Fruit fly (Drosophila melanogaster) whole organism, embryonic: ENCODE data around the gene CG14036.

Source experiments
- Bteb2 ChIP-seq: fragments of 200-800 bp; sonication (Bioruptor generic); optimal IDR thresholded peaks from 2 replicates; lab custom pipeline; 2016; ENCODE audit warnings: missing biosample characterization, missing genetic modification characterization
- CG12299 ChIP-seq: fragments of 200-800 bp; sonication (Bioruptor generic); optimal IDR thresholded peaks from 2 replicates; lab custom pipeline; 2018; ENCODE audit warnings: missing biosample characterization, mild to moderate bottlenecking, missing genetic modification characterization
- CG12744 ChIP-seq: fragments of 200-800 bp; sonication (Bioruptor generic); optimal IDR thresholded peaks from 2 replicates; lab custom pipeline; 2016; ENCODE audit warnings: missing biosample characterization, missing genetic modification characterization
- CG14710 ChIP-seq: fragments of 200-800 bp; sonication (Bioruptor generic); optimal IDR thresholded peaks from 3 replicates; lab custom pipeline; 2019; ENCODE audit warnings: missing biosample characterization, mild to moderate bottlenecking, missing genetic modification characterization, moderate library complexity
- CG15269 ChIP-seq: fragments of 200-800 bp; sonication (Bioruptor generic); optimal IDR thresholded peaks from 2 replicates; lab custom pipeline; 2018; ENCODE audit warnings: missing biosample characterization, mild to moderate bottlenecking, missing genetic modification characterization, moderate library complexity
- CG1603 ChIP-seq: fragments of 200-800 bp; sonication (Bioruptor generic); optimal IDR thresholded peaks from 2 replicates; lab custom pipeline; 2019; ENCODE audit warnings: missing biosample characterization, mild to moderate bottlenecking, missing genetic modification characterization, moderate library complexity
- CG16815 ChIP-seq: fragments of 200-800 bp; sonication (Bioruptor generic); optimal IDR thresholded peaks from 3 replicates; lab custom pipeline; 2017; ENCODE audit warnings: missing biosample characterization, mild to moderate bottlenecking, missing genetic modification characterization
- CG17328 ChIP-seq: fragments of 200-800 bp; sonication (Bioruptor generic); IDR thresholded peaks from 2 replicates; pipeline ENCODE4 v1.3.6; 2022; ENCODE audit warnings: missing biosample characterization, missing genetic modification characterization
- CG17385 ChIP-seq: fragments of 200-800 bp; sonication (Bioruptor generic); optimal IDR thresholded peaks from 3 replicates; lab custom pipeline; 2018; ENCODE audit warnings: missing biosample characterization, mild to moderate bottlenecking, missing genetic modification characterization
- CG17829 ChIP-seq: fragments of 200-800 bp; optimal IDR thresholded peaks from 2 replicates; lab custom pipeline; 2019; ENCODE audit warnings: missing biosample characterization, mild to moderate bottlenecking, missing genetic modification characterization, moderate library complexity
- CG18262 ChIP-seq: fragments of 200-800 bp; optimal IDR thresholded peaks from 3 replicates; lab custom pipeline; 2019; ENCODE audit warnings: missing biosample characterization, mild to moderate bottlenecking, missing genetic modification characterization, moderate library complexity
- CG18599 ChIP-seq: fragments of 200-800 bp; sonication (Bioruptor generic); optimal IDR thresholded peaks from 3 replicates; lab custom pipeline; 2017; ENCODE audit warnings: missing biosample characterization, missing genetic modification characterization, mild to moderate bottlenecking, moderate library complexity, missing genetic modification reagents
- CG30403 ChIP-seq: fragments of 200-800 bp; sonication (Bioruptor generic); optimal IDR thresholded peaks from 3 replicates; lab custom pipeline; 2016; ENCODE audit warnings: missing biosample characterization, missing genetic modification characterization
- CG3065 ChIP-seq: fragments of 200-800 bp; sonication (Bioruptor generic); optimal IDR thresholded peaks from 2 replicates; lab custom pipeline; 2016; ENCODE audit warnings: missing biosample characterization, missing genetic modification characterization
- CG31441 ChIP-seq: fragments of 200-800 bp; sonication (Bioruptor generic); IDR thresholded peaks from 2 replicates; pipeline ENCODE4 v1.3.6; 2022; ENCODE audit warnings: missing biosample characterization, missing genetic modification characterization
- CG33557 ChIP-seq: fragments of 200-800 bp; sonication (Bioruptor generic); optimal IDR thresholded peaks from 2 replicates; lab custom pipeline; 2019; ENCODE audit warnings: missing biosample characterization, mild to moderate bottlenecking, missing genetic modification characterization, moderate library complexity
- CG6689 ChIP-seq: fragments of 200-800 bp; sonication (Bioruptor generic); IDR thresholded peaks from 2 replicates; pipeline ENCODE4 v1.3.6; 2022; ENCODE audit warnings: missing biosample characterization, missing genetic modification characterization
- CG7556 ChIP-seq: fragments of 200-800 bp; sonication (Bioruptor generic); optimal IDR thresholded peaks from 2 replicates; lab custom pipeline; 2017; ENCODE audit warnings: missing biosample characterization, mild to moderate bottlenecking, missing genetic modification characterization
- CG7745 ChIP-seq: fragments of 200-800 bp; sonication (Bioruptor generic); optimal IDR thresholded peaks from 2 replicates; lab custom pipeline; 2018; ENCODE audit warnings: missing biosample characterization, mild to moderate bottlenecking, missing genetic modification characterization, moderate library complexity
- CG7786 ChIP-seq: fragments of 200-800 bp; sonication (Bioruptor generic); optimal IDR thresholded peaks from 2 replicates; lab custom pipeline; 2016; ENCODE audit warnings: missing biosample characterization, missing genetic modification characterization
- CG9727 ChIP-seq: fragments of 200-800 bp; sonication (Bioruptor generic); optimal IDR thresholded peaks from 3 replicates; lab custom pipeline; 2017; ENCODE audit warnings: missing biosample characterization, mild to moderate bottlenecking, missing genetic modification characterization
- D19A ChIP-seq: fragments of 200-800 bp; optimal IDR thresholded peaks from 3 replicates; lab custom pipeline; 2019; ENCODE audit warnings: missing biosample characterization, mild to moderate bottlenecking, missing genetic modification characterization, moderate library complexity
- Dek ChIP-seq: fragments of 200-800 bp; sonication (Bioruptor generic); optimal IDR thresholded peaks from 3 replicates; lab custom pipeline; 2019; ENCODE audit warnings: missing biosample characterization, mild to moderate bottlenecking, missing genetic modification characterization, moderate library complexity
- Ets65A ChIP-seq: fragments of 200-800 bp; sonication (Bioruptor generic); peaks from one replicate; lab custom pipeline; 2016; ENCODE audit warnings: missing biosample characterization, missing genetic modification characterization
- Fer1 ChIP-seq: fragments of 200-800 bp; sonication (Bioruptor generic); optimal IDR thresholded peaks from 2 replicates; lab custom pipeline; 2017; ENCODE audit warnings: missing biosample characterization, mild to moderate bottlenecking, missing genetic modification characterization
- HLH54F ChIP-seq: fragments of 200-800 bp; sonication (Bioruptor generic); optimal IDR thresholded peaks from 3 replicates; lab custom pipeline; 2016; ENCODE audit warnings: missing biosample characterization, missing genetic modification characterization
- HmgZ ChIP-seq: fragments of 200-800 bp; sonication (Bioruptor generic); optimal IDR thresholded peaks from 2 replicates; lab custom pipeline; 2018; ENCODE audit warnings: missing biosample characterization, mild to moderate bottlenecking, missing genetic modification characterization
- Mad ChIP-seq: fragments of 200-800 bp; sonication (Bioruptor generic); optimal IDR thresholded peaks from 2 replicates; lab custom pipeline; 2016; ENCODE audit warnings: missing biosample characterization, missing genetic modification characterization
- Myb ChIP-seq: fragments of 200-800 bp; sonication (Bioruptor generic); optimal IDR thresholded peaks from 2 replicates; lab custom pipeline; 2016; ENCODE audit warnings: missing biosample characterization, missing genetic modification characterization
- Nf-YB ChIP-seq: fragments of 200-800 bp; sonication (Bioruptor generic); optimal IDR thresholded peaks from 3 replicates; lab custom pipeline; 2019; ENCODE audit warnings: missing biosample characterization, mild to moderate bottlenecking, missing genetic modification characterization, moderate library complexity
- Oli ChIP-seq: fragments of 200-800 bp; sonication (Bioruptor generic); optimal IDR thresholded peaks from 2 replicates; lab custom pipeline; 2018; ENCODE audit warnings: missing biosample characterization, mild to moderate bottlenecking, missing genetic modification characterization, moderate library complexity
- Pdp1 ChIP-seq, 2 experiments: fragments of 200-800 bp; sonication (Bioruptor generic); optimal IDR thresholded peaks; 3 replicates each; lab custom pipeline; 2016; ENCODE audit warnings: missing biosample characterization in 2 of 2, missing genetic modification characterization in 2 of 2, mild to moderate bottlenecking in 1 of 2, moderate library complexity in 1 of 2
- Ssrp ChIP-seq: fragments of 200-800 bp; sonication (Bioruptor generic); optimal IDR thresholded peaks from 2 replicates; lab custom pipeline; 2018; ENCODE audit warnings: missing biosample characterization, mild to moderate bottlenecking, missing genetic modification characterization, moderate library complexity
- Tbp ChIP-seq: fragments of >200 bp; optimal IDR thresholded peaks from 2 replicates; lab custom pipeline; 2018; ENCODE audit warnings: missing biosample characterization, missing genetic modification characterization
- ab ChIP-seq: fragments of 200-800 bp; sonication (Bioruptor generic); optimal IDR thresholded peaks from 2 replicates; lab custom pipeline; 2016; ENCODE audit warnings: missing biosample characterization, missing genetic modification characterization
- bigmax ChIP-seq: fragments of 200-800 bp; sonication (Bioruptor generic); optimal IDR thresholded peaks from 2 replicates; lab custom pipeline; 2018; ENCODE audit warnings: missing biosample characterization, mild to moderate bottlenecking, missing genetic modification characterization
- bsh ChIP-seq, 2 experiments: fragments of 200-800 bp; sonication (Bioruptor generic); optimal IDR thresholded peaks; 2 replicates each; lab custom pipeline; 2017 to 2018; ENCODE audit warnings: mild to moderate bottlenecking in 2 of 2, missing biosample characterization in 2 of 2, missing genetic modification characterization in 2 of 2, moderate library complexity in 1 of 2
- eyg ChIP-seq: fragments of 200-800 bp; sonication (Bioruptor generic); optimal IDR thresholded peaks from 3 replicates; lab custom pipeline; 2016; ENCODE audit warnings: missing biosample characterization, missing genetic modification characterization
- grau ChIP-seq: fragments of 200-800 bp; optimal IDR thresholded peaks from 3 replicates; lab custom pipeline; 2019; ENCODE audit warnings: missing biosample characterization, mild to moderate bottlenecking, missing genetic modification characterization, moderate library complexity
- gsb ChIP-seq: fragments of 200-800 bp; sonication (Bioruptor generic); IDR thresholded peaks from 2 replicates; pipeline ENCODE4 v1.3.6; 2022; ENCODE audit warnings: missing biosample characterization, missing genetic modification characterization
- nmo ChIP-seq: fragments of 200-800 bp; sonication (Bioruptor generic); optimal IDR thresholded peaks from 2 replicates; lab custom pipeline; 2018; ENCODE audit warnings: missing biosample characterization, mild to moderate bottlenecking, missing genetic modification characterization, moderate library complexity
- phol ChIP-seq: fragments of 200-800 bp; sonication (Bioruptor generic); optimal IDR thresholded peaks from 3 replicates; lab custom pipeline; 2018; ENCODE audit warnings: missing biosample characterization, mild to moderate bottlenecking, missing genetic modification characterization, moderate library complexity
- prd ChIP-seq, 3 experiments: fragments of >200 bp in 2 of 3; fragments of 200-800 bp in 1 of 3; sonication (Bioruptor generic) in 1 of 3; optimal IDR thresholded peaks in 2 of 3; IDR thresholded peaks in 1 of 3; 2 replicates in 2 of 3; 3 replicates in 1 of 3; pipeline versions ENCODE4 v1.3.6 to Lab custom; 2017 to 2022; ENCODE audit warnings: missing biosample characterization in 1 of 3, missing genetic modification characterization in 1 of 3
- sens ChIP-seq: fragments of 200-800 bp; sonication (Bioruptor generic); peaks from one replicate; lab custom pipeline; 2016; ENCODE audit warnings: missing biosample characterization, missing genetic modification characterization
- tio ChIP-seq: fragments of 200-800 bp; sonication (Bioruptor generic); optimal IDR thresholded peaks from 2 replicates; lab custom pipeline; 2017; ENCODE audit warnings: missing biosample characterization, missing genetic modification characterization, inconsistent platforms
- trem ChIP-seq: fragments of 200-800 bp; optimal IDR thresholded peaks from 3 replicates; lab custom pipeline; 2019; ENCODE audit warnings: missing biosample characterization, mild to moderate bottlenecking, missing genetic modification characterization, moderate library complexity
- tup ChIP-seq: fragments of 200-800 bp; sonication (Bioruptor generic); optimal IDR thresholded peaks from 2 replicates; lab custom pipeline; 2016; ENCODE audit warnings: missing biosample characterization, mild to moderate bottlenecking, missing genetic modification characterization, moderate library complexity
- twi ChIP-seq: fragments of 200-800 bp; optimal IDR thresholded peaks from 2 replicates; lab custom pipeline; 2019; ENCODE audit warnings: missing biosample characterization, mild to moderate bottlenecking, missing genetic modification characterization, moderate library complexity
- zen ChIP-seq: fragments of 200-800 bp; sonication (Bioruptor generic); optimal IDR thresholded peaks from 3 replicates; lab custom pipeline; 2018; ENCODE audit warnings: missing biosample characterization, mild to moderate bottlenecking, missing genetic modification characterization, moderate library complexity
- zf30C ChIP-seq: fragments of 200-800 bp; sonication (Bioruptor generic); optimal IDR thresholded peaks from 3 replicates; lab custom pipeline; 2018; ENCODE audit warnings: missing biosample characterization, mild to moderate bottlenecking, missing genetic modification characterization

CG14036 gene

DNA sequence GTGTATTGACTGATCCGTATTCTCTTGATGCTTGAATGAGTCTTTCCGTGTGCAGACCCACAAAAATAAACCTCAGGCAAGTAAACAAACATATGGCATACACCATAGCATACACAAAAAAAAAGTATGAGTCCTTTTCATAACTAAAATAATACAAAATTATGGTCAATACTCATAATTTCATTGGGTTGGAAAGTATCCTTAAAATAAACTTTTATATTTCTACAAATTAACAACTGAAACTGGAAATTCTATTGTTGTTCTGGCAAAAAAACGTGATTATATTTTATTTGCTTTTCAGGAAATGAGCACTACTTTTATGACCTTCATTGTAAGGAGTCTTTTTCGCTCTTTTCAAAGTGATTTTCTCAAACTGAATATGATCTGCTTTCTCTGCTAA is 12.7 kb downstream of the CG14036 start (continued):
- TF ChIP-seq CG3065 (GFP tag; lab: Kevin White, UChicago) (no peak), HLH54F (GFP tag; lab: Kevin White, UChicago) (no peak), Ssrp (tag; lab: Kevin White, UChicago) (peak; percentile 46), trem (tag; lab: Kevin White, UChicago) (peak; percentile 22), zf30C (GFP tag; lab: Kevin White, UChicago) (peak; percentile 43), CG17328 (peak; percentile 30; the same call in 1 of the 2 replicates), Ets65A (GFP tag; lab: Kevin White, UChicago) (no peak), tup (GFP tag; lab: Kevin White, UChicago) (no peak), CG16815 (GFP tag; lab: Kevin White, UChicago) (peak; percentile 5), Oli (tag; lab: Kevin White, UChicago) (peak; percentile 36), tio (GFP tag; lab: Kevin White, UChicago) (no peak), Pdp1 (GFP tag; optimal IDR thresholded peaks at IDR 0.05; lab: Kevin White, UChicago) (peak in 1 of 2 experiments; percentile 6), CG7786 (GFP tag; lab: Kevin White, UChicago) (no peak), CG30403 (GFP tag; lab: Kevin White, UChicago) (peak; percentile 4), sens (peak; percentile 88), Fer1 (GFP tag; lab: Kevin White, UChicago) (peak; percentile 0), prd (optimal IDR thresholded peaks at IDR 0.05; lab: Kevin White, UChicago) (no peak), prd (GFP tag; IDR thresholded peaks at IDR 0.05; lab: Robert Waterston, UW) (peak; percentile 47; the same call in 2 of the 3 replicates), CG12744 (no peak), CG17385 (GFP tag; lab: Kevin White, UChicago) (peak; percentile 27), CG14710 (tag; lab: Kevin White, UChicago) (peak; percentile 53), zen (tag; lab: Kevin White, UChicago) (peak; percentile 46), grau (tag; lab: Kevin White, UChicago) (peak; percentile 42), bsh (GFP tag; optimal IDR thresholded peaks at IDR 0.05; lab: Kevin White, UChicago) (peak in 1 of 2 experiments; percentile 53), CG6689 (GFP tag; lab: Robert Waterston, UW) (0 out of 2 replicates have a peak, but pooled peaks have one; percentile 32), bigmax (GFP tag; lab: Kevin White, UChicago) (no peak), CG33557 (peak; percentile 29), Myb (GFP tag; lab: Kevin White, UChicago) (no peak), phol (tag; lab: Kevin White, UChicago) (peak; percentile 57), CG17829 (tag; lab: Kevin White, UChicago) (peak; percentile 30), Dek (tag; lab: Kevin White, UChicago) (no peak), CG12299 (tag; lab: Kevin White, UChicago) (no peak), gsb (GFP tag; lab: Robert Waterston, UW) (no peak), Nf-YB (GFP tag; lab: Kevin White, UChicago) (peak; percentile 1), CG1603 (no peak), CG18599 (peak; percentile 3), HmgZ (tag; lab: Kevin White, UChicago) (peak; percentile 4), eyg (GFP tag; lab: Kevin White, UChicago) (no peak), CG18262 (tag; lab: Kevin White, UChicago) (peak; percentile 68), CG7745 (tag; lab: Kevin White, UChicago) (no peak), D19A (tag; lab: Kevin White, UChicago) (peak; percentile 47), nmo (peak; percentile 27), CG9727 (GFP tag; lab: Kevin White, UChicago) (peak; percentile 36), CG15269 (tag; lab: Kevin White, UChicago) (peak; percentile 23), Mad (GFP tag; lab: Kevin White, UChicago) (no peak), Tbp (GFP tag; lab: Kevin White, UChicago) (no peak), ab (GFP tag; lab: Kevin White, UChicago) (no peak), CG31441 (GFP tag; lab: Robert Waterston, UW) (peak; percentile 41; the same call in 1 of the 2 replicates), CG7556 (GFP tag; lab: Kevin White, UChicago) (no peak), twi (peak; percentile 73), Bteb2 (GFP tag; lab: Kevin White, UChicago) (no peak)
